Worm (Caenorhabditis elegans): ENCODE data around the gene C27D9.2.

DNA sequence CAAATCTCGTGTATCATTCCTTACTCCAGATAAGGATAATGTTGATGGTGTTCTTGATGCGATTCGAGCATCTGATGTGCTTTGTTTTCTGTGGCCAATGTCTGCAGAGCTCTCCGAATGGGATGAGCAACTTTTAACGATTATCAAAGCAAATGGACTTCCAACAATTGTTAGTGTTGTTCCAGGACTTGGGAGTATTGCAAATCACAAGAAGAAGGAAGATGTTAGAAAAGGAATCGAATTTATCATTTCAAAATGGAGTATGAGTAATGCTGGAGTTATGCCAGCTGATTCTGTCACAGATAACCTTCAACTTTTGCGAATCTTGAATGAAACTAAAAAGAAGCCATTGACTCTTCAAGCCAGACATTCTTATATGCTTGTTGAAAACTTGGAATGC lies 45.8 kb downstream of the C27D9.2 start:
- no peak for TF ChIP-seq zag-1 (tag; optimal IDR thresholded peaks at IDR 0.05)
- TF ChIP-seq ztf-1 (GFP tag; conservative IDR thresholded peaks at IDR 0.05), result no peak
- TF ChIP-seq ceh-82 (tag; optimal IDR thresholded peaks at IDR 0.05), result no peak
- TF ChIP-seq elt-1 (tag; optimal IDR thresholded peaks at IDR 0.05), result no peak
- TF ChIP-seq mbf-1 (tag; optimal IDR thresholded peaks at IDR 0.05), result no peak
- TF ChIP-seq ztf-4 (tag; optimal IDR thresholded peaks at IDR 0.05), result no peak
- no peak for TF ChIP-seq unc-62 (GFP tag; optimal IDR thresholded peaks at IDR 0.05)
